Worm (Caenorhabditis elegans): Measurements from ENCODE around the gene R09A1.3.

- TF ChIP-seq unc-39 (tag; optimal IDR thresholded peaks at IDR 0.05) (no peak), pqm-1 (tag; optimal IDR thresholded peaks at IDR 0.05) (no peak), ceh-28 (tag; optimal IDR thresholded peaks at IDR 0.05) (no peak)
Measured at ce11 chrV:1048482-1048881, 21.6 kb upstream of the R09A1.3 start, which contains the start of gene nra-4.

All from whole organism, L3 larva.